Worm (Caenorhabditis elegans) whole organism, L1 larva: ENCODE data around the gene F39B3.7.

Source experiments
- C04F5.9 ChIP-seq: sonication (generic microtip); optimal IDR thresholded peaks from 2 replicates; lab custom pipeline; 2016; ENCODE audit warnings: missing genetic modification characterization, missing compliant biosample characterization
- C16A3.4 ChIP-seq: fragments of 150-350 bp; optimal IDR thresholded peaks from 2 replicates; lab custom pipeline; 2014; ENCODE audit warnings: missing biosample characterization, missing genetic modification characterization
- C34B4.2 ChIP-seq: sonication (generic microtip); optimal IDR thresholded peaks from 2 replicates; lab custom pipeline; 2017; ENCODE audit warnings: mild to moderate bottlenecking, missing genetic modification characterization, missing compliant biosample characterization
- Y116A8C.19 ChIP-seq: sonication (generic microtip); optimal IDR thresholded peaks from 2 replicates; lab custom pipeline; 2016; ENCODE audit warnings: missing compliant biosample characterization, missing genetic modification characterization, borderline replicate concordance
- aha-1 ChIP-seq: fragments of 150-350 bp; optimal IDR thresholded peaks from 2 replicates; lab custom pipeline; 2014; ENCODE audit warnings: missing biosample characterization, missing genetic modification characterization
- aly-2 ChIP-seq: fragments of 150-350 bp; optimal IDR thresholded peaks from 2 replicates; lab custom pipeline; 2014; ENCODE audit warnings: missing biosample characterization, missing genetic modification characterization
- ama-1 ChIP-seq: fragments of 150-350 bp; optimal IDR thresholded peaks from 2 replicates; lab custom pipeline; 2014
- ceh-63 ChIP-seq: fragments of 200-800 bp; sonication (Bioruptor generic); optimal IDR thresholded peaks from 2 replicates; lab custom pipeline; 2018; ENCODE audit warnings: mild to moderate bottlenecking, missing genetic modification characterization, missing compliant biosample characterization
- ceh-82 ChIP-seq, 3 experiments: fragments of 150-350 bp in 1 of 3; sonication (generic microtip) in 2 of 3; optimal IDR thresholded peaks; 2 replicates each; lab custom pipeline; 2014 to 2017; ENCODE audit warnings: missing biosample characterization in 3 of 3, missing genetic modification characterization in 3 of 3
- ceh-90 ChIP-seq: sonication (generic microtip); optimal IDR thresholded peaks from 2 replicates; lab custom pipeline; 2016; ENCODE audit warnings: missing genetic modification characterization, missing compliant biosample characterization
- ces-1 ChIP-seq: fragments of 150-350 bp; optimal IDR thresholded peaks from 2 replicates; lab custom pipeline; 2014; ENCODE audit warnings: missing biosample characterization, missing genetic modification reagents, missing genetic modification characterization
- efl-3 ChIP-seq: fragments of 200-800 bp; sonication (Bioruptor generic); optimal IDR thresholded peaks from 2 replicates; lab custom pipeline; 2018; ENCODE audit warnings: mild to moderate bottlenecking, missing genetic modification characterization, missing compliant biosample characterization
- egl-13 ChIP-seq: sonication (generic microtip); optimal IDR thresholded peaks from 2 replicates; lab custom pipeline; 2016; ENCODE audit warnings: missing genotype, missing genetic modification reagents, missing genetic modification characterization, missing compliant biosample characterization
- egl-27 ChIP-seq, 2 experiments: fragments of 150-350 bp in 1 of 2; sonication (generic microtip); optimal IDR thresholded peaks; 3 replicates each; lab custom pipeline; 2017 to 2018; ENCODE audit warnings: missing biosample characterization in 2 of 2, missing genetic modification characterization in 2 of 2, missing genetic modification reagents in 2 of 2
- elt-2 ChIP-seq: sonication (generic microtip); optimal IDR thresholded peaks from 2 replicates; lab custom pipeline; 2016; ENCODE audit warnings: missing genetic modification characterization, mild to moderate bottlenecking, inconsistent platforms, missing compliant biosample characterization, missing genetic modification reagents
- ets-5 ChIP-seq: fragments of 200-800 bp; sonication (Bioruptor generic); IDR thresholded peaks from 2 replicates; pipeline ENCODE4 v1.3.6; 2022; ENCODE audit warnings: missing genetic modification characterization, missing compliant biosample characterization
- fkh-10 ChIP-seq: sonication (generic microtip); optimal IDR thresholded peaks from 2 replicates; lab custom pipeline; 2017; ENCODE audit warnings: missing biosample characterization, missing genetic modification reagents, missing genetic modification characterization
- fkh-4 ChIP-seq: sonication (generic microtip); optimal IDR thresholded peaks from 2 replicates; lab custom pipeline; 2016; ENCODE audit warnings: missing compliant biosample characterization, missing genetic modification characterization, borderline replicate concordance
- grh-1 ChIP-seq: fragments of 200-800 bp; sonication (Bioruptor generic); IDR thresholded peaks from 2 replicates; pipeline ENCODE4 v1.3.6; 2022; ENCODE audit warnings: missing genetic modification reagents, missing genetic modification characterization, missing compliant biosample characterization
- hlh-4 ChIP-seq: sonication (generic microtip); optimal IDR thresholded peaks from 2 replicates; lab custom pipeline; 2016; ENCODE audit warnings: mild to moderate bottlenecking, missing genetic modification characterization, missing compliant biosample characterization
- hpl-2 ChIP-seq: fragments of 150-350 bp; optimal IDR thresholded peaks from 2 replicates; lab custom pipeline; 2014; ENCODE audit warnings: missing biosample characterization, missing genetic modification reagents, missing genetic modification characterization
- irx-1 ChIP-seq: sonication (generic microtip); optimal IDR thresholded peaks from 2 replicates; lab custom pipeline; 2016; ENCODE audit warnings: missing genetic modification characterization, missing compliant biosample characterization
- isw-1 ChIP-seq: fragments of 200-800 bp; sonication (Bioruptor generic); IDR thresholded peaks from 2 replicates; pipeline ENCODE4 v1.3.6; 2022; ENCODE audit warnings: missing genetic modification characterization, missing compliant biosample characterization
- jun-1 ChIP-seq: fragments of 150-350 bp; optimal IDR thresholded peaks from 2 replicates; lab custom pipeline; 2014; ENCODE audit warnings: missing biosample characterization, missing genetic modification reagents, missing genetic modification characterization
- lin-15B ChIP-seq: fragments of 150-350 bp; sonication (generic microtip); optimal IDR thresholded peaks from 3 replicates; lab custom pipeline; 2014; ENCODE audit warnings: missing biosample characterization, missing genetic modification characterization
- lin-35 ChIP-seq, 2 experiments: fragments of 150-350 bp; optimal IDR thresholded peaks; 2 replicates each; lab custom pipeline; 2014; ENCODE audit warnings: missing biosample characterization in 2 of 2, missing genetic modification characterization in 2 of 2, missing genetic modification reagents in 2 of 2
- lsy-2 ChIP-seq, 2 experiments: fragments of 150-350 bp; optimal IDR thresholded peaks; 2 replicates each; lab custom pipeline; 2014; ENCODE audit warnings: missing biosample characterization in 2 of 2, missing genetic modification characterization in 2 of 2
- mab-9 ChIP-seq: fragments of 200-800 bp; sonication (Bioruptor generic); IDR thresholded peaks from 2 replicates; pipeline ENCODE4 v1.3.6; 2022; ENCODE audit warnings: missing genetic modification reagents, missing genetic modification characterization, missing compliant biosample characterization
- mdl-1 ChIP-seq, 2 experiments: fragments of 150-350 bp; optimal IDR thresholded peaks; 2 replicates each; lab custom pipeline; 2014 to 2017; ENCODE audit warnings: missing biosample characterization in 2 of 2, missing genetic modification characterization in 2 of 2, inconsistent platforms in 1 of 2
- mef-2 ChIP-seq: fragments of 150-350 bp; optimal IDR thresholded peaks from 2 replicates; lab custom pipeline; 2014; ENCODE audit warnings: missing biosample characterization, missing genetic modification characterization
- mep-1 ChIP-seq: fragments of 150-350 bp; optimal IDR thresholded peaks from 2 replicates; lab custom pipeline; 2014; ENCODE audit warnings: missing biosample characterization, missing genetic modification characterization
- nhr-19 ChIP-seq: fragments of 200-800 bp; sonication (Bioruptor generic); conservative IDR thresholded peaks from 2 replicates; pipeline ENCODE4 v1.3.6; 2022; ENCODE audit warnings: missing genetic modification characterization, missing compliant biosample characterization
- nhr-20 ChIP-seq: sonication (generic microtip); optimal IDR thresholded peaks from 2 replicates; lab custom pipeline; 2016; ENCODE audit warnings: mild to moderate bottlenecking, missing genetic modification characterization, missing compliant biosample characterization
- nhr-237 ChIP-seq: fragments of 150-350 bp; optimal IDR thresholded peaks from 2 replicates; lab custom pipeline; 2014; ENCODE audit warnings: missing biosample characterization, missing genetic modification characterization
- nhr-71 ChIP-seq: sonication (generic microtip); optimal IDR thresholded peaks from 2 replicates; lab custom pipeline; 2016; ENCODE audit warnings: mild to moderate bottlenecking, missing genetic modification characterization, moderate library complexity, missing compliant biosample characterization
- nhr-77 ChIP-seq: fragments of 150-350 bp; optimal IDR thresholded peaks from 2 replicates; lab custom pipeline; 2014; ENCODE audit warnings: missing biosample characterization, missing genetic modification characterization
- pag-3 ChIP-seq: sonication (generic microtip); optimal IDR thresholded peaks from 2 replicates; lab custom pipeline; 2017; ENCODE audit warnings: missing genetic modification characterization, mild to moderate bottlenecking, missing compliant biosample characterization, antibody characterized with exemption, borderline replicate concordance; ENCODE audit not compliant: insufficient read depth
- pax-3 ChIP-seq: fragments of 200-800 bp; sonication (Bioruptor generic); optimal IDR thresholded peaks from 2 replicates; lab custom pipeline; 2018; ENCODE audit warnings: mild to moderate bottlenecking, missing genetic modification characterization, moderate library complexity, missing compliant biosample characterization
- pqm-1 ChIP-seq: sonication (generic microtip); optimal IDR thresholded peaks from 3 replicates; lab custom pipeline; 2017; ENCODE audit warnings: missing biosample characterization, missing genetic modification characterization
- rnt-1 ChIP-seq: sonication (generic microtip); optimal IDR thresholded peaks from 2 replicates; lab custom pipeline; 2016; ENCODE audit warnings: mild to moderate bottlenecking, missing genetic modification characterization, moderate library complexity, missing compliant biosample characterization
- sox-4 ChIP-seq: sonication (generic microtip); optimal IDR thresholded peaks from 2 replicates; lab custom pipeline; 2016; ENCODE audit warnings: missing genetic modification characterization, missing compliant biosample characterization
- sup-37 ChIP-seq: fragments of 200-800 bp; sonication (Bioruptor generic); optimal IDR thresholded peaks from 2 replicates; lab custom pipeline; 2018; ENCODE audit warnings: mild to moderate bottlenecking, missing genetic modification characterization, missing compliant biosample characterization
- swsn-7 ChIP-seq: sonication (generic microtip); optimal IDR thresholded peaks from 2 replicates; lab custom pipeline; 2016; ENCODE audit warnings: missing genetic modification characterization, missing compliant biosample characterization
- tbx-2 ChIP-seq: sonication (generic microtip); optimal IDR thresholded peaks from 2 replicates; lab custom pipeline; 2016; ENCODE audit warnings: missing genetic modification characterization, missing compliant biosample characterization
- tlp-1 ChIP-seq: fragments of 150-350 bp; optimal IDR thresholded peaks from 2 replicates; lab custom pipeline; 2014; ENCODE audit warnings: missing biosample characterization, missing genetic modification characterization
- unc-62 ChIP-seq: fragments of 150-350 bp; optimal IDR thresholded peaks from 2 replicates; lab custom pipeline; 2014; ENCODE audit warnings: missing biosample characterization, missing genetic modification reagents, missing genetic modification characterization
- unc-86 ChIP-seq: sonication (generic microtip); optimal IDR thresholded peaks from 2 replicates; lab custom pipeline; 2016; ENCODE audit warnings: missing genetic modification characterization, missing compliant biosample characterization
- unc-98 ChIP-seq: fragments of 200-800 bp; sonication (Bioruptor generic); IDR thresholded peaks from 2 replicates; pipeline ENCODE4 v1.3.6; 2022; ENCODE audit warnings: missing genetic modification characterization, missing compliant biosample characterization
- xbp-1 ChIP-seq: sonication (generic microtip); optimal IDR thresholded peaks from 2 replicates; lab custom pipeline; 2016; ENCODE audit warnings: missing genetic modification characterization, missing compliant biosample characterization
- ztf-11 ChIP-seq, 2 experiments: sonication (generic microtip); optimal IDR thresholded peaks; 2 replicates each; lab custom pipeline; 2016 to 2017; ENCODE audit warnings: missing genetic modification characterization in 2 of 2, missing biosample characterization in 1 of 2, missing compliant biosample characterization in 1 of 2
- ztf-4 ChIP-seq: fragments of 150-350 bp; optimal IDR thresholded peaks from 2 replicates; lab custom pipeline; 2014; ENCODE audit warnings: missing biosample characterization, missing genetic modification characterization

F39B3.7 gene

ce11 chrX:17544349-17544936 is 22.8 kb downstream of the F39B3.7 start (continued):
- TF ChIP-seq mdl-1 (tag; optimal IDR thresholded peaks at IDR 0.05; lab: Kevin White, UChicago) = peak in 1 of 2 experiments; percentile 36
- TF ChIP-seq ama-1 (lab: Kevin White, UChicago) = no peak
- TF ChIP-seq elt-2 (tag; lab: Kevin White, UChicago) = peak; percentile 66
- peak; percentile 76 for TF ChIP-seq nhr-77 (tag; lab: Kevin White, UChicago)
- TF ChIP-seq swsn-7 (tag; lab: Kevin White, UChicago) = peak; percentile 89
- peak; percentile 95 for TF ChIP-seq mab-9
- TF ChIP-seq C04F5.9 (tag; lab: Kevin White, UChicago) = peak; percentile 57
- peak; percentile 81 for TF ChIP-seq unc-86
- peak; percentile 88 for TF ChIP-seq ceh-63 (GFP tag; lab: Kevin White, UChicago)
- TF ChIP-seq ztf-11 (tag; optimal IDR thresholded peaks at IDR 0.05; lab: Kevin White, UChicago) = peak in 1 of 2 experiments; percentile 69
- TF ChIP-seq C34B4.2 (tag; lab: Kevin White, UChicago) = no peak
- TF ChIP-seq ztf-4 (tag; lab: Kevin White, UChicago) = peak; percentile 57
- TF ChIP-seq isw-1 (GFP tag; lab: Robert Waterston, UW) = peak; percentile 77
- peak; percentile 96 for TF ChIP-seq nhr-19 (GFP tag; lab: Robert Waterston, UW)
- peak; percentile 88 for TF ChIP-seq nhr-20 (tag; lab: Kevin White, UChicago)
- TF ChIP-seq nhr-71 = peak; percentile 92
- TF ChIP-seq fkh-10 (GFP tag; lab: Kevin White, UChicago) = peak; percentile 71
- peak; percentile 88 for TF ChIP-seq mep-1
- peak; percentile 18 to 80 (median 76) for TF ChIP-seq ceh-82 (tag; optimal IDR thresholded peaks at IDR 0.05; lab: Kevin White, UChicago)
- TF ChIP-seq jun-1 (tag; lab: Kevin White, UChicago) = no peak
- no peak for TF ChIP-seq mef-2 (tag; lab: Kevin White, UChicago)
- peak; percentile 42 for TF ChIP-seq aly-2 (tag; lab: Kevin White, UChicago)
- peak; percentile 57 for TF ChIP-seq hpl-2
- peak; percentile 90 for TF ChIP-seq irx-1 (tag; lab: Kevin White, UChicago)
- TF ChIP-seq unc-62 (GFP tag; lab: Kevin White, UChicago) = no peak
- TF ChIP-seq nhr-237 = peak; percentile 57
- peak; percentile 74 for TF ChIP-seq pax-3 (tag; lab: Kevin White, UChicago)
- peak; percentile 78 for TF ChIP-seq unc-98 (GFP tag; lab: Robert Waterston, UW)

ce11 chrX:17539968-17540367 is 27.3 kb downstream of the F39B3.7 start:
- TF ChIP-seq lin-35 (GFP tag; optimal IDR thresholded peaks at IDR 0.05; lab: Kevin White, UChicago) (peak in 1 of 2 experiments; percentile 35), fkh-4 (tag; lab: Kevin White, UChicago) (no peak), ces-1 (no peak), mep-1 (peak; percentile 24), nhr-71 (peak; percentile 33), lin-15B (tag; lab: Kevin White, UChicago) (no peak), aly-2 (tag; lab: Kevin White, UChicago) (no peak), pag-3 (no peak), efl-3 (no peak), tbx-2 (tag; lab: Kevin White, UChicago) (no peak), C16A3.4 (tag; lab: Kevin White, UChicago) (no peak), aha-1 (tag; lab: Kevin White, UChicago) (no peak), ceh-90 (no peak), xbp-1 (no peak), lsy-2 (tag; optimal IDR thresholded peaks at IDR 0.05; lab: Kevin White, UChicago) (no peak), hlh-4 (tag; lab: Kevin White, UChicago) (no peak), hpl-2 (no peak), grh-1 (GFP tag; lab: Robert Waterston, UW) (no peak), nhr-237 (no peak), egl-13 (tag; lab: Kevin White, UChicago) (no peak), unc-86 (no peak), sox-4 (tag; lab: Kevin White, UChicago) (no peak), Y116A8C.19 (tag; lab: Kevin White, UChicago) (no peak), ets-5 (GFP tag; lab: Robert Waterston, UW) (no peak), nhr-77 (tag; lab: Kevin White, UChicago) (no peak), tlp-1 (tag; lab: Kevin White, UChicago) (no peak), rnt-1 (no peak), pqm-1 (no peak), sup-37 (GFP tag; lab: Kevin White, UChicago) (no peak), egl-27 (tag; optimal IDR thresholded peaks at IDR 0.05; lab: Kevin White, UChicago) (no peak)
